Fruit fly (Drosophila melanogaster): Measurements from ENCODE around the gene eIF4E1.

Gene eIF4E1

dm6 chr3L:9397156-9397555, 5.1 kb downstream of the eIF4E1 start (continued):
- no peak for TF ChIP-seq klu (GFP tag; IDR thresholded peaks at IDR 0.05)
- no peak for TF ChIP-seq CG9609 (GFP tag; optimal IDR thresholded peaks at IDR 0.05)
- 0 out of 2 replicates have a peak, but pooled peaks have one; percentile 38 for TF ChIP-seq CG5953 (GFP tag; IDR thresholded peaks at IDR 0.05)
- peak; percentile 30; the same call in 1 of the 2 replicates for TF ChIP-seq CG32532 (GFP tag; IDR thresholded peaks at IDR 0.05)
- peak; percentile 3 for TF ChIP-seq Bteb2 (GFP tag; optimal IDR thresholded peaks at IDR 0.05)
- TF ChIP-seq ato (GFP tag; IDR thresholded peaks at IDR 0.05; ENCODE audit: partially characterized antibody): no peak
- no peak for TF ChIP-seq CG4282 (GFP tag; optimal IDR thresholded peaks at IDR 0.05)
- no peak for TF ChIP-seq crp (GFP tag; optimal IDR thresholded peaks at IDR 0.05)
- TF ChIP-seq CG30431 (GFP tag; optimal IDR thresholded peaks at IDR 0.05): no peak
- TF ChIP-seq CG15514 (GFP tag; optimal IDR thresholded peaks at IDR 0.05): peak; percentile 89
- peak; percentile 51; the same call in 1 of the 2 replicates for TF ChIP-seq MBD-R2 (GFP tag; IDR thresholded peaks at IDR 0.05)
- TF ChIP-seq Aef1 (GFP tag; IDR thresholded peaks at IDR 0.05): no peak
- TF ChIP-seq CG17568 (GFP tag; optimal IDR thresholded peaks at IDR 0.05): peak; percentile 67
- peak; percentile 51 for TF ChIP-seq PHDP (tag; optimal IDR thresholded peaks at IDR 0.05)
- no peak for TF ChIP-seq zen2 (GFP tag; IDR thresholded peaks at IDR 0.05; ENCODE audit: partially characterized antibody)
- no peak for TF ChIP-seq Eip74EF (GFP tag; optimal IDR thresholded peaks at IDR 0.05)
- TF ChIP-seq sisA (GFP tag; IDR thresholded peaks at IDR 0.05): no peak
- peak; percentile 86 for TF ChIP-seq Side (GFP tag; optimal IDR thresholded peaks at IDR 0.05)
- peak; percentile 80 for TF ChIP-seq CG12299 (tag; optimal IDR thresholded peaks at IDR 0.05)
- TF ChIP-seq gsb (GFP tag; IDR thresholded peaks at IDR 0.05): peak; percentile 35; the same call in 1 of the 2 replicates
- TF ChIP-seq CG43689 (GFP tag; IDR thresholded peaks at IDR 0.05): no peak
- TF ChIP-seq dpn (GFP tag; optimal IDR thresholded peaks at IDR 0.05): peak in 1 of 2 experiments; percentile 67
- TF ChIP-seq CG32767 (GFP tag; IDR thresholded peaks at IDR 0.05): no peak
- TF ChIP-seq salm (tag; optimal IDR thresholded peaks at IDR 0.05): peak; percentile 29
- peak; percentile 78 for TF ChIP-seq CG17359 (tag; optimal IDR thresholded peaks at IDR 0.05)
- TF ChIP-seq CG17186 (GFP tag; optimal IDR thresholded peaks at IDR 0.05): peak; percentile 38
- TF ChIP-seq Hr78 (GFP tag; optimal IDR thresholded peaks at IDR 0.05): no peak
- TF ChIP-seq Dek (tag; optimal IDR thresholded peaks at IDR 0.05): peak; percentile 40
- TF ChIP-seq CG4730 (GFP tag; IDR thresholded peaks at IDR 0.05): no peak
- TF ChIP-seq HHEX (GFP tag; optimal IDR thresholded peaks at IDR 0.05): peak; percentile 89
- TF ChIP-seq Meics (GFP tag; optimal IDR thresholded peaks at IDR 0.05): peak; percentile 90
- peak; percentile 25 for TF ChIP-seq Myb (GFP tag; optimal IDR thresholded peaks at IDR 0.05)
- TF ChIP-seq HLH3B (GFP tag; IDR thresholded peaks at IDR 0.05): peak; percentile 51; the same call in 1 of the 2 replicates
- peak; percentile 56 for TF ChIP-seq nerfin-1 (tag; optimal IDR thresholded peaks at IDR 0.05)
- TF ChIP-seq CG8089 (GFP tag; optimal IDR thresholded peaks at IDR 0.05): no peak
- no peak for TF ChIP-seq Nf-YB (GFP tag; optimal IDR thresholded peaks at IDR 0.05)
- peak; percentile 5; the same call in 1 of the 3 replicates for TF ChIP-seq CG3726 (GFP tag; IDR thresholded peaks at IDR 0.05)
- peak; percentile 25 for TF ChIP-seq CG10543 (GFP tag; optimal IDR thresholded peaks at IDR 0.05)
- TF ChIP-seq YL-1 (GFP tag; optimal IDR thresholded peaks at IDR 0.05): peak; percentile 30
- TF ChIP-seq CG11695 (GFP tag; IDR thresholded peaks at IDR 0.05): peak; percentile 59; the same call in 2 of the 3 replicates
- TF ChIP-seq CG8359 (GFP tag; optimal IDR thresholded peaks at IDR 0.05; ENCODE audit: borderline replicate concordance): peak; percentile 56
- TF ChIP-seq az2 (GFP tag; optimal IDR thresholded peaks at IDR 0.05): no peak
- TF ChIP-seq CG5180 (GFP tag; optimal IDR thresholded peaks at IDR 0.05): peak; percentile 69
- TF ChIP-seq dm (GFP tag; optimal IDR thresholded peaks at IDR 0.05): no peak
- TF ChIP-seq lilli (GFP tag; optimal IDR thresholded peaks at IDR 0.05): peak; percentile 17
- TF ChIP-seq CG14965 (GFP tag; optimal IDR thresholded peaks at IDR 0.05; ENCODE audit: borderline replicate concordance): peak; percentile 42
- no peak for TF ChIP-seq CG34422 (GFP tag; IDR thresholded peaks at IDR 0.05)
- TF ChIP-seq chinmo (GFP tag; IDR thresholded peaks at IDR 0.05; ENCODE audit: partially characterized antibody): no peak
- no peak for TF ChIP-seq pita (GFP tag; optimal IDR thresholded peaks at IDR 0.05)
